Worm (Caenorhabditis elegans) whole organism, young adult: ENCODE results near the gene F38C2.7.

Experiments used
- B0019.2 ChIP-seq: fragments of 200-800 bp; sonication (Bioruptor generic); conservative IDR thresholded peaks from 2 replicates; pipeline ENCODE4 v1.3.6; 2022; ENCODE audit warnings: missing genetic modification reagents, missing genetic modification characterization, missing compliant biosample characterization
- B0035.1 ChIP-seq: sonication (generic microtip); optimal IDR thresholded peaks from 2 replicates; lab custom pipeline; 2016; ENCODE audit warnings: missing genetic modification characterization, mild to moderate bottlenecking, missing compliant biosample characterization, missing genotype, missing genetic modification reagents
- B0336.3 ChIP-seq: fragments of 200-800 bp; sonication (Bioruptor generic); IDR thresholded peaks from 2 replicates; pipeline ENCODE4 v1.3.6; 2022; ENCODE audit warnings: missing genetic modification characterization, missing compliant biosample characterization
- C06A6.2 ChIP-seq: fragments of 200-800 bp; sonication (Bioruptor generic); conservative IDR thresholded peaks from 2 replicates; pipeline ENCODE4 v1.3.6; 2022; ENCODE audit warnings: missing genetic modification characterization, missing compliant biosample characterization
- C17E4.6 ChIP-seq: fragments of 200-800 bp; sonication (Bioruptor generic); IDR thresholded peaks from 2 replicates; pipeline ENCODE4 v1.3.6; 2022; ENCODE audit warnings: missing genetic modification reagents, missing genetic modification characterization, missing compliant biosample characterization
- F23B12.7 ChIP-seq: sonication (generic microtip); optimal IDR thresholded peaks from 2 replicates; lab custom pipeline; 2017; ENCODE audit warnings: missing genetic modification characterization, mild to moderate bottlenecking, missing compliant biosample characterization, antibody characterized with exemption, moderate library complexity; ENCODE audit not compliant: insufficient read depth
- F33H1.4 ChIP-seq: fragments of 200-800 bp; sonication (Bioruptor generic); IDR thresholded peaks from 2 replicates; pipeline ENCODE4 v1.3.6; 2022; ENCODE audit warnings: missing genetic modification reagents, missing genetic modification characterization, missing compliant biosample characterization
- F52B5.7 ChIP-seq: sonication (generic microtip); optimal IDR thresholded peaks from 2 replicates; lab custom pipeline; 2016; ENCODE audit warnings: mild to moderate bottlenecking, missing genetic modification characterization, missing compliant biosample characterization
- F55B11.4 ChIP-seq: sonication (generic microtip); optimal IDR thresholded peaks from 2 replicates; lab custom pipeline; 2016; ENCODE audit warnings: missing compliant biosample characterization, missing genetic modification characterization, borderline replicate concordance; ENCODE audit not compliant: insufficient read depth
- T26A5.8 ChIP-seq: sonication (generic microtip); optimal IDR thresholded peaks from 2 replicates; lab custom pipeline; 2016; ENCODE audit warnings: missing genetic modification characterization, missing compliant biosample characterization
- Y53F4B.3 ChIP-seq: fragments of 200-800 bp; sonication (Bioruptor generic); IDR thresholded peaks from 2 replicates; pipeline ENCODE4 v1.3.6; 2022; ENCODE audit warnings: missing genetic modification reagents, missing genetic modification characterization, missing compliant biosample characterization
- bed-1 ChIP-seq: fragments of 200-800 bp; sonication (Bioruptor generic); IDR thresholded peaks from 2 replicates; pipeline ENCODE4 v1.3.6; 2022; ENCODE audit warnings: missing genetic modification reagents, missing genetic modification characterization, missing compliant biosample characterization
- ccch-3 ChIP-seq: fragments of 200-800 bp; sonication (Bioruptor generic); optimal IDR thresholded peaks from 2 replicates; lab custom pipeline; 2018; ENCODE audit warnings: mild to moderate bottlenecking, missing genetic modification characterization, missing compliant biosample characterization
- chd-7 ChIP-seq: sonication (generic microtip); optimal IDR thresholded peaks from 2 replicates; lab custom pipeline; 2016; ENCODE audit warnings: mild to moderate bottlenecking, missing genetic modification characterization, moderate library complexity, missing compliant biosample characterization
- die-1 ChIP-seq: sonication (generic microtip); optimal IDR thresholded peaks from 2 replicates; lab custom pipeline; 2016; ENCODE audit warnings: missing genotype, mild to moderate bottlenecking, missing genetic modification characterization, missing compliant biosample characterization
- dpff-1 ChIP-seq: sonication (generic microtip); optimal IDR thresholded peaks from 2 replicates; lab custom pipeline; 2017; ENCODE audit warnings: mild to moderate bottlenecking, missing genetic modification characterization, missing compliant biosample characterization
- egl-44 ChIP-seq: fragments of 200-800 bp; sonication (Bioruptor generic); IDR thresholded peaks from 2 replicates; pipeline ENCODE4 v1.3.6; 2022; ENCODE audit warnings: missing genetic modification reagents, missing genetic modification characterization, missing compliant biosample characterization
- egrh-3 ChIP-seq: fragments of 200-800 bp; sonication (Bioruptor generic); IDR thresholded peaks from 2 replicates; pipeline ENCODE4 v1.3.6; 2022; ENCODE audit warnings: missing genetic modification reagents, missing genetic modification characterization, missing compliant biosample characterization
- ekl-4 ChIP-seq: fragments of 200-800 bp; sonication (Bioruptor generic); IDR thresholded peaks from 2 replicates; pipeline ENCODE4 v1.3.6; 2022; ENCODE audit warnings: missing genetic modification reagents, missing genetic modification characterization, missing compliant biosample characterization
- him-1 ChIP-seq: sonication (generic microtip); optimal IDR thresholded peaks from 2 replicates; lab custom pipeline; 2016; ENCODE audit warnings: missing genotype, missing genetic modification reagents, missing genetic modification characterization, missing compliant biosample characterization
- hlh-12 ChIP-seq: sonication (generic microtip); optimal IDR thresholded peaks from 2 replicates; lab custom pipeline; 2016; ENCODE audit warnings: missing genetic modification characterization, missing compliant biosample characterization
- hmg-20 ChIP-seq: fragments of 200-800 bp; sonication (Bioruptor generic); IDR thresholded peaks from 2 replicates; pipeline ENCODE4 v1.3.6; 2022; ENCODE audit warnings: missing genetic modification reagents, missing genetic modification characterization, missing compliant biosample characterization
- hrde-1 ChIP-seq: sonication (generic microtip); optimal IDR thresholded peaks from 2 replicates; lab custom pipeline; 2016; ENCODE audit warnings: missing genetic modification characterization, mild to moderate bottlenecking, missing compliant biosample characterization, moderate library complexity, missing genotype, missing genetic modification reagents, borderline replicate concordance
- lin-35 ChIP-seq, 3 experiments: fragments of 150-350 bp in 2 of 3; sonication (generic microtip) in 1 of 3; optimal IDR thresholded peaks; 2 replicates each; lab custom pipeline; 2014 to 2018; ENCODE audit warnings: missing biosample characterization in 3 of 3, missing genetic modification characterization in 3 of 3, missing genetic modification reagents in 3 of 3
- lin-54 ChIP-seq: fragments of 200-800 bp; sonication (Bioruptor generic); optimal IDR thresholded peaks from 2 replicates; lab custom pipeline; 2018; ENCODE audit warnings: mild to moderate bottlenecking, missing genetic modification characterization, missing compliant biosample characterization
- lsy-27 ChIP-seq: sonication (generic microtip); optimal IDR thresholded peaks from 2 replicates; lab custom pipeline; 2017; ENCODE audit warnings: missing genetic modification characterization, mild to moderate bottlenecking, missing compliant biosample characterization, antibody characterized with exemption, missing genotype, borderline replicate concordance; ENCODE audit not compliant: insufficient read depth
- nfya-2 ChIP-seq: fragments of 200-800 bp; sonication (Bioruptor generic); IDR thresholded peaks from 2 replicates; pipeline ENCODE4 v1.3.6; 2022; ENCODE audit warnings: missing genetic modification reagents, missing genetic modification characterization, missing compliant biosample characterization
- nhr-80 ChIP-seq: sonication (generic microtip); optimal IDR thresholded peaks from 2 replicates; lab custom pipeline; 2016; ENCODE audit warnings: missing genetic modification characterization, missing compliant biosample characterization
- repo-1 ChIP-seq: sonication (generic microtip); optimal IDR thresholded peaks from 2 replicates; lab custom pipeline; 2017; ENCODE audit warnings: mild to moderate bottlenecking, missing genetic modification characterization, missing compliant biosample characterization
- sea-2 ChIP-seq: fragments of 200-800 bp; sonication (Bioruptor generic); IDR thresholded peaks from 2 replicates; pipeline ENCODE4 v1.3.6; 2022; ENCODE audit warnings: missing genetic modification characterization, missing compliant biosample characterization
- snpc-4 ChIP-seq, 5 experiments: fragments of 150-350 bp in 1 of 5; sonication (generic microtip) in 4 of 5; optimal IDR thresholded peaks; 2 replicates each; lab custom pipeline; 2014 to 2018; ENCODE audit warnings: missing genetic modification characterization in 5 of 5, missing biosample characterization in 3 of 5, antibody characterized with exemption in 2 of 5, mild to moderate bottlenecking in 2 of 5, missing compliant biosample characterization in 2 of 5, missing genotype in 2 of 5, moderate library complexity in 2 of 5, missing genetic modification reagents in 1 of 5
- unc-62 ChIP-seq: fragments of 150-350 bp; optimal IDR thresholded peaks from 2 replicates; lab custom pipeline; 2014; ENCODE audit warnings: missing biosample characterization, missing genetic modification reagents, missing genetic modification characterization
- xnd-1 ChIP-seq: sonication (generic microtip); optimal IDR thresholded peaks from 2 replicates; lab custom pipeline; 2016; ENCODE audit warnings: missing genotype, missing genetic modification reagents, missing genetic modification characterization, missing compliant biosample characterization
- ztf-26 ChIP-seq: sonication (generic microtip); optimal IDR thresholded peaks from 2 replicates; lab custom pipeline; 2017; ENCODE audit warnings: missing genetic modification characterization, missing compliant biosample characterization
- ztf-28 ChIP-seq: fragments of 200-800 bp; sonication (Bioruptor generic); IDR thresholded peaks from 2 replicates; pipeline ENCODE4 v1.3.6; 2022; ENCODE audit warnings: missing genetic modification reagents, missing genetic modification characterization, missing compliant biosample characterization

F38C2.7 gene

DNA sequence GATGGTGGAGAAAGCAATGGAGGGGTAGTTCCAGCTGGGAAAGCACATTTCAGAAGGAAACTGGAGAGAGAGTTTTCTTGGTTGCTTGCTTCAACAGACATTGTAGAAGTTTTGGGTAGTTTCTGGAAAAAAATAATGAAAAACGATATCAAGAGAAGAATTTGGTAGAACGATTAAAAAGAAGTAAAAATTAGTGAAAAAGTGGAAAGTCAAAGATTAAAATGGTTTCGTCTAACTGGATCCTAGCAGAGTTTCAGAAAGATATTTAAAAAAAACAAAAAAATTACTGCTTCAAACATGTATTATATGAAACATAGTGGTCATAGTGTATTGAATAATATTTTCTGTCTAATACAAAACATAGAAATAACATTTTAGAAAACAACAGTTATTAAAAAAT, at the start of gene F38C2.7:
Gene F38C2.7, minus strand, starts transcription at position 101 of the 400 bp plus-strand sequence.
- TF ChIP-seq lin-54 (GFP tag; lab: Kevin White, UChicago) (no peak), F23B12.7 (tag; lab: Kevin White, UChicago) (no peak), lin-35 (GFP tag; optimal IDR thresholded peaks at IDR 0.05; lab: Kevin White, UChicago) (no peak), nfya-2 (GFP tag; lab: Robert Waterston, UW) (no peak), ekl-4 (GFP tag; lab: Robert Waterston, UW) (no peak), bed-1 (GFP tag; lab: Robert Waterston, UW) (no peak), egl-44 (GFP tag; lab: Robert Waterston, UW) (no peak), xnd-1 (tag; lab: Kevin White, UChicago) (no peak), C17E4.6 (GFP tag; lab: Robert Waterston, UW) (no peak), B0336.3 (GFP tag; lab: Robert Waterston, UW) (no peak), F55B11.4 (no peak), ccch-3 (GFP tag; lab: Kevin White, UChicago) (no peak), ztf-28 (no peak), B0019.2 (GFP tag; lab: Robert Waterston, UW) (no peak), snpc-4 (GFP tag; optimal IDR thresholded peaks at IDR 0.05; lab: Kevin White, UChicago) (no peak), snpc-4 (tag; optimal IDR thresholded peaks at IDR 0.05; lab: Kevin White, UChicago) (no peak), him-1 (no peak)
- TF ChIP-seq, all 124 proteins: peak for 0

- TF ChIP-seq bed-1 (GFP tag; lab: Robert Waterston, UW) (no peak), B0035.1 (tag; lab: Kevin White, UChicago) (no peak), hlh-12 (tag; lab: Kevin White, UChicago) (no peak), ztf-26 (tag; lab: Kevin White, UChicago) (no peak), nhr-80 (tag; lab: Kevin White, UChicago) (no peak), egrh-3 (GFP tag; lab: Robert Waterston, UW) (no peak)
Observed at ce11 chrIV:16324589-16324988, 47.4 kb upstream of the F38C2.7 start, which contains the start of gene srz-105. Gene srz-105 (plus strand): TSS chrIV:16324889.

- no peak for TF ChIP-seq die-1 (tag; lab: Kevin White, UChicago)
- no peak for TF ChIP-seq C06A6.2 (GFP tag; lab: Robert Waterston, UW)
- no peak for TF ChIP-seq F52B5.7
- TF ChIP-seq hmg-20 (GFP tag; lab: Robert Waterston, UW): no peak
- TF ChIP-seq hrde-1 (tag; lab: Kevin White, UChicago): no peak
- TF ChIP-seq Y53F4B.3 (GFP tag; lab: Robert Waterston, UW): no peak
- no peak for TF ChIP-seq F33H1.4 (GFP tag; lab: Robert Waterston, UW)
- TF ChIP-seq T26A5.8 (tag; lab: Kevin White, UChicago): no peak
- TF ChIP-seq unc-62 (GFP tag; lab: Kevin White, UChicago): no peak
- TF ChIP-seq sea-2 (GFP tag; lab: Robert Waterston, UW): no peak
- TF ChIP-seq chd-7: no peak
- TF ChIP-seq dpff-1: no peak
- no peak for TF ChIP-seq lsy-27 (tag; lab: Kevin White, UChicago)
- TF ChIP-seq repo-1: no peak
Observed at ce11 chrIV:16323373-16323772, 46.2 kb upstream of the F38C2.7 start, which contains the start of gene srz-104. Gene srz-104 (plus strand): TSS chrIV:16323673.
